Fruit fly (Drosophila melanogaster): Measurements from ENCODE around the gene Cp7Fb.
A peak's percentile ranks its signal among the peaks of the same experiment; 100 is the strongest.

Cp7Fb gene

dm6 chrX:8455019-8455555, 18.6 kb upstream of the Cp7Fb start, which contains the start of gene org-1 (continued):
- TF ChIP-seq CG18764 (GFP tag; optimal IDR thresholded peaks at IDR 0.05) (peak; percentile 87), CkIIα-i1 (GFP tag; IDR thresholded peaks at IDR 0.05) (peak; percentile 76; the same call in 1 of the 2 replicates), CG17612 (GFP tag; IDR thresholded peaks at IDR 0.05) (peak; percentile 89), CG13296 (GFP tag; optimal IDR thresholded peaks at IDR 0.05) (peak; percentile 85), CG3726 (GFP tag; IDR thresholded peaks at IDR 0.05) (peak; percentile 96), sob (GFP tag; IDR thresholded peaks at IDR 0.05) (peak; percentile 96), dmrt99B (tag; optimal IDR thresholded peaks at IDR 0.05) (peak; percentile 95), CG18599 (GFP tag; optimal IDR thresholded peaks at IDR 0.05) (peak; percentile 90), crp (GFP tag; optimal IDR thresholded peaks at IDR 0.05) (peak in 1 of 2 experiments; percentile 59), nom (GFP tag; optimal IDR thresholded peaks at IDR 0.05) (peak; percentile 84), Atf-2 (GFP tag; optimal IDR thresholded peaks at IDR 0.05) (peak; percentile 80), Lpt (GFP tag; optimal IDR thresholded peaks at IDR 0.05) (no peak), Hr51 (GFP tag; optimal IDR thresholded peaks at IDR 0.05) (peak; percentile 79 to 92), zf30C (GFP tag; optimal IDR thresholded peaks at IDR 0.05) (no peak), gsb (GFP tag; IDR thresholded peaks at IDR 0.05) (peak; percentile 94), D19B (GFP tag; optimal IDR thresholded peaks at IDR 0.05) (peak; percentile 73), hbn (GFP tag; IDR thresholded peaks at IDR 0.05; ENCODE audit: partially characterized antibody) (no peak), Trl (optimal IDR thresholded peaks at IDR 0.05) (no peak), Trl (GFP tag; optimal IDR thresholded peaks at IDR 0.05) (peak; percentile 76), CG11723 (GFP tag; optimal IDR thresholded peaks at IDR 0.05) (peak; percentile 86), CG11398 (GFP tag; optimal IDR thresholded peaks at IDR 0.05) (peak; percentile 45), mam (GFP tag; optimal IDR thresholded peaks at IDR 0.05) (peak; percentile 85), ind (GFP tag; optimal IDR thresholded peaks at IDR 0.05) (peak; percentile 94), CG32772 (GFP tag; IDR thresholded peaks at IDR 0.05) (peak; percentile 98), da (GFP tag; optimal IDR thresholded peaks at IDR 0.05) (peak; percentile 73), CG14014 (GFP tag; IDR thresholded peaks at IDR 0.05) (peak; percentile 96), HLHmδ (GFP tag; optimal IDR thresholded peaks at IDR 0.05) (peak; percentile 7), klu (GFP tag; IDR thresholded peaks at IDR 0.05) (peak; percentile 94), CG17385 (GFP tag; optimal IDR thresholded peaks at IDR 0.05) (peak; percentile 90), CG16815 (GFP tag; optimal IDR thresholded peaks at IDR 0.05) (peak; percentile 95), kah (GFP tag; optimal IDR thresholded peaks at IDR 0.05) (peak; percentile 84), gfzf (GFP tag; optimal IDR thresholded peaks at IDR 0.05) (no peak), Sox100B (GFP tag; optimal IDR thresholded peaks at IDR 0.05) (peak; percentile 88), bigmax (GFP tag; optimal IDR thresholded peaks at IDR 0.05) (peak; percentile 25), emc (GFP tag; optimal IDR thresholded peaks at IDR 0.05) (peak; percentile 66), CG3407 (GFP tag; optimal IDR thresholded peaks at IDR 0.05) (peak; percentile 93), hkb (optimal IDR thresholded peaks at IDR 0.05) (no peak), hkb (GFP tag; IDR thresholded peaks at IDR 0.05) (peak; percentile 97), Aef1 (GFP tag; IDR thresholded peaks at IDR 0.05) (peak; percentile 97), dysf (GFP tag; IDR thresholded peaks at IDR 0.05) (peak; percentile 98), Rx (GFP tag; IDR thresholded peaks at IDR 0.05) (peak; percentile 96), E2f2 (GFP tag; IDR thresholded peaks at IDR 0.05) (peak; percentile 80), btn (GFP tag; optimal IDR thresholded peaks at IDR 0.05) (peak; percentile 67), crc (GFP tag; optimal IDR thresholded peaks at IDR 0.05) (peak; percentile 60), chm (GFP tag; IDR thresholded peaks at IDR 0.05) (peak; percentile 99), CG31388 (GFP tag; optimal IDR thresholded peaks at IDR 0.05) (peak; percentile 91), CG34376 (GFP tag; optimal IDR thresholded peaks at IDR 0.05) (peak; percentile 58), dpn (GFP tag; optimal IDR thresholded peaks at IDR 0.05) (peak; percentile 89 to 95), CG8281 (tag; optimal IDR thresholded peaks at IDR 0.05) (peak; percentile 82), Fer3 (tag; optimal IDR thresholded peaks at IDR 0.05) (peak; percentile 93), ham (GFP tag; IDR thresholded peaks at IDR 0.05) (peak; percentile 92)

Data from whole organism, embryonic.